Worm (Caenorhabditis elegans) whole organism, L3 larva: ENCODE results near the gene K02A2.5.
"Not testable (repeated sequence)": the region's sequence is repeated elsewhere in the genome, so short reads cannot be mapped to it uniquely, and the experiment has no call there.

Experiments
- aly-2 ChIP-seq: fragments of 150-350 bp; optimal IDR thresholded peaks from 2 replicates; lab custom pipeline; 2014; ENCODE audit warnings: missing biosample characterization, missing genetic modification characterization
- ceh-16 ChIP-seq: sonication (generic microtip); optimal IDR thresholded peaks from 2 replicates; lab custom pipeline; 2017; ENCODE audit warnings: missing biosample characterization, missing genetic modification characterization
- ceh-28 ChIP-seq: fragments of 150-350 bp; optimal IDR thresholded peaks from 2 replicates; lab custom pipeline; 2014; ENCODE audit warnings: missing biosample characterization, missing genetic modification reagents, missing genetic modification characterization
- ceh-82 ChIP-seq: fragments of 150-350 bp; optimal IDR thresholded peaks from 2 replicates; lab custom pipeline; 2014; ENCODE audit warnings: missing biosample characterization, missing genetic modification characterization
- ceh-9 ChIP-seq: sonication (generic microtip); optimal IDR thresholded peaks from 2 replicates; lab custom pipeline; 2018; ENCODE audit warnings: missing biosample characterization, missing genetic modification characterization
- daf-12 ChIP-seq: fragments of 150-350 bp; optimal IDR thresholded peaks from 2 replicates; lab custom pipeline; 2014; ENCODE audit warnings: missing biosample characterization, missing genetic modification reagents, missing genetic modification characterization
- egl-27 ChIP-seq: sonication (generic microtip); optimal IDR thresholded peaks from 4 replicates; lab custom pipeline; 2017; ENCODE audit warnings: missing biosample characterization, missing genetic modification reagents, missing genetic modification characterization
- egl-5 ChIP-seq: fragments of 150-350 bp; optimal IDR thresholded peaks from 2 replicates; lab custom pipeline; 2017; ENCODE audit warnings: missing biosample characterization, missing genetic modification reagents, missing genetic modification characterization, inconsistent platforms
- elt-1 ChIP-seq: fragments of 150-350 bp; optimal IDR thresholded peaks from 2 replicates; lab custom pipeline; 2014; ENCODE audit warnings: missing biosample characterization, missing genetic modification characterization
- elt-2 ChIP-seq: sonication (generic microtip); optimal IDR thresholded peaks from 2 replicates; lab custom pipeline; 2016; ENCODE audit warnings: missing genetic modification reagents, mild to moderate bottlenecking, missing genetic modification characterization, missing compliant biosample characterization
- elt-3 ChIP-seq, 3 experiments: fragments of 150-350 bp in 1 of 3; sonication (generic microtip) in 2 of 3; optimal IDR thresholded peaks; 2 replicates in 2 of 3; 4 replicates in 1 of 3; lab custom pipeline; 2014 to 2017; ENCODE audit warnings: missing biosample characterization in 3 of 3, missing genetic modification characterization in 3 of 3
- fkh-10 ChIP-seq: sonication (generic microtip); optimal IDR thresholded peaks from 2 replicates; lab custom pipeline; 2017; ENCODE audit warnings: missing biosample characterization, missing genetic modification reagents, missing genetic modification characterization
- fos-1 ChIP-seq: fragments of 150-350 bp; optimal IDR thresholded peaks from 2 replicates; lab custom pipeline; 2014; ENCODE audit warnings: missing biosample characterization, missing genetic modification characterization
- jun-1 ChIP-seq: fragments of 150-350 bp; optimal IDR thresholded peaks from 2 replicates; lab custom pipeline; 2014; ENCODE audit warnings: missing biosample characterization, missing genetic modification reagents, missing genetic modification characterization
- lin-15B ChIP-seq: fragments of 150-350 bp; optimal IDR thresholded peaks from 2 replicates; lab custom pipeline; 2014; ENCODE audit warnings: missing biosample characterization, missing genetic modification characterization
- lsy-12 ChIP-seq: sonication (generic microtip); optimal IDR thresholded peaks from 2 replicates; lab custom pipeline; 2016; ENCODE audit warnings: mild to moderate bottlenecking, missing genetic modification characterization, missing compliant biosample characterization
- mml-1 ChIP-seq: fragments of 150-350 bp; sonication (generic microtip); optimal IDR thresholded peaks from 3 replicates; lab custom pipeline; 2014; ENCODE audit warnings: missing biosample characterization, missing genetic modification characterization
- nhr-11 ChIP-seq: fragments of 150-350 bp; optimal IDR thresholded peaks from 2 replicates; lab custom pipeline; 2014; ENCODE audit warnings: missing biosample characterization, missing genetic modification characterization
- nhr-23 ChIP-seq: fragments of 150-350 bp; optimal IDR thresholded peaks from 2 replicates; lab custom pipeline; 2014; ENCODE audit warnings: missing biosample characterization, missing genetic modification reagents, missing genetic modification characterization
- nhr-237 ChIP-seq: fragments of 150-350 bp; optimal IDR thresholded peaks from 2 replicates; lab custom pipeline; 2014; ENCODE audit warnings: missing biosample characterization, missing genetic modification characterization
- nhr-25 ChIP-seq: sonication (generic microtip); optimal IDR thresholded peaks from 2 replicates; lab custom pipeline; 2017; ENCODE audit warnings: missing biosample characterization, missing genetic modification characterization
- nhr-67 ChIP-seq: fragments of 150-350 bp; optimal IDR thresholded peaks from 2 replicates; lab custom pipeline; 2014; ENCODE audit warnings: missing biosample characterization, missing genetic modification characterization
- nhr-76 ChIP-seq: fragments of 150-350 bp; sonication (generic microtip); optimal IDR thresholded peaks from 5 replicates; lab custom pipeline; 2014; ENCODE audit warnings: missing biosample characterization, missing genetic modification characterization
- nhr-77 ChIP-seq: fragments of 150-350 bp; optimal IDR thresholded peaks from 2 replicates; lab custom pipeline; 2014; ENCODE audit warnings: missing biosample characterization, missing genetic modification characterization
- pha-4 ChIP-seq: fragments of 150-350 bp; optimal IDR thresholded peaks from 2 replicates; lab custom pipeline; 2014; ENCODE audit warnings: missing biosample characterization, missing genetic modification reagents, missing genetic modification characterization
- pqm-1 ChIP-seq: fragments of 150-350 bp; optimal IDR thresholded peaks from 2 replicates; lab custom pipeline; 2017; ENCODE audit warnings: missing biosample characterization, missing genetic modification characterization, inconsistent platforms
- sea-2 ChIP-seq: fragments of 150-350 bp; sonication (generic microtip); optimal IDR thresholded peaks from 4 replicates; lab custom pipeline; 2014; ENCODE audit warnings: missing biosample characterization, missing genetic modification reagents, missing genetic modification characterization
- snpc-4 ChIP-seq: fragments of 150-350 bp; optimal IDR thresholded peaks from 2 replicates; lab custom pipeline; 2014; ENCODE audit warnings: missing biosample characterization, missing genetic modification characterization
- tbx-2 ChIP-seq: sonication (generic microtip); optimal IDR thresholded peaks from 2 replicates; lab custom pipeline; 2016; ENCODE audit warnings: mild to moderate bottlenecking, missing genetic modification characterization, missing compliant biosample characterization
- unc-39 ChIP-seq: sonication (generic microtip); optimal IDR thresholded peaks from 4 replicates; lab custom pipeline; 2017; ENCODE audit warnings: missing biosample characterization, missing genetic modification characterization
- zag-1 ChIP-seq: fragments of 150-350 bp; optimal IDR thresholded peaks from 2 replicates; lab custom pipeline; 2014; ENCODE audit warnings: missing biosample characterization, missing genetic modification characterization
- ztf-11 ChIP-seq: fragments of 150-350 bp; optimal IDR thresholded peaks from 2 replicates; lab custom pipeline; 2014; ENCODE audit warnings: missing biosample characterization, missing genetic modification characterization
- ztf-4 ChIP-seq: fragments of 150-350 bp; optimal IDR thresholded peaks from 2 replicates; lab custom pipeline; 2014; ENCODE audit warnings: missing biosample characterization, missing genetic modification characterization

The K02A2.5 gene

DNA sequence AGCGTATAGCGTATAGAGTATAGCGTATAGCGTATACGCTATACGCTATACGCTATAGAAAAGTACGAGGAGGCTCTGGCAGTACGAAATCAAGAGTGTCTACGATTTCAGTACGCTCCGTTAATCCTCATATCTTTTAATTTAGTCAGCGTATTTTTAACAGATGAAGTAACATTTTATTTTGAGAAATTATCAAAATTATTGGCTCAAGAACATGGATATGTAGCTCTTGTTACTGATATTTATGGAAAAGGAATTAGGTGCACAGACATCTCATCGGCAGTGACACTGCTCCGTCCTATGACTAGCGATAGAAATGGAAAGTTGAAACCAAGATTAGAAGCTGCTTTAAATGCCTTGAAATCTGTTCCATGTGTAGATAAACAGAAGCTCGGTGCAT, 23.1 kb upstream of the K02A2.5 start, which contains the start of gene K02A2.1:
K02A2.1 (plus strand) TSS at position 301 of the 400 bp plus-strand sequence.
- TF ChIP-seq ztf-4; elt-1 (tag; lab: Kevin White, UChicago); pha-4 (tag; lab: Kevin White, UChicago): not testable (repeated sequence)
- TF ChIP-seq, all 47 proteins: peak for 0; not testable (repeated sequence) for 47

DNA sequence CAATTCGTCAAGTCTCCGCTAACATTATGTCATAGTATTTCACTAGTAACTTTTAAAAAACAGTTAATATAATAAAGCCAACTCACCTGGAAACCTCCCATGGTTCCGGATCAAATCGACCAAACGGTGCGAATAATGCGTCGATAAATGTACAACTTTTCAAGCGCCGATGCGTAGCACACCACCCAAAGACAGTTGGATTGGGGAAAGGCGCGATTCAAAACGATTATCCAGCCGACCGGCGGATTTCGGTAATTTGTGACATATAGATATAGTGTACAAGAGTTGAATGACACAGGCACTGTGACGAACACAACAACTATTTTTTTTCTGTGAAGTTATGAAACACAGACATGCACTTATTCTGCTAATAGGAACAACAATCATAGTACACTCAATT, 22.4 kb upstream of the K02A2.5 start, which contains the start of gene kcc-3:
kcc-3 (minus strand) TSS at position 101 of the 400 bp plus-strand sequence.
- no peak for TF ChIP-seq fos-1 (tag; lab: Kevin White, UChicago)
- no peak for TF ChIP-seq tbx-2 (tag; lab: Kevin White, UChicago)
- no peak for TF ChIP-seq lsy-12 (tag; lab: Kevin White, UChicago)
- TF ChIP-seq nhr-25 (tag; lab: Kevin White, UChicago): no peak
- no peak for TF ChIP-seq ztf-11 (tag; lab: Kevin White, UChicago)
- no peak for TF ChIP-seq ceh-16
- TF ChIP-seq nhr-67: no peak
- TF ChIP-seq nhr-237 (tag; lab: Kevin White, UChicago): no peak
- no peak for TF ChIP-seq ceh-9 (tag; lab: Kevin White, UChicago)
- TF ChIP-seq ceh-82 (tag; lab: Kevin White, UChicago): no peak
- TF ChIP-seq unc-39 (tag; lab: Kevin White, UChicago): no peak
- TF ChIP-seq snpc-4 (tag; lab: Kevin White, UChicago): no peak
- TF ChIP-seq pha-4 (tag; lab: Kevin White, UChicago): no peak
- no peak for TF ChIP-seq elt-3 (tag; optimal IDR thresholded peaks at IDR 0.05; lab: Kevin White, UChicago)
- no peak for TF ChIP-seq sea-2
- TF ChIP-seq ceh-28 (tag; lab: Kevin White, UChicago): no peak
- TF ChIP-seq daf-12 (tag; lab: Kevin White, UChicago): no peak
- no peak for TF ChIP-seq pqm-1 (tag; lab: Kevin White, UChicago)

- TF ChIP-seq ztf-11 (tag; lab: Kevin White, UChicago) (no peak), unc-39 (tag; lab: Kevin White, UChicago) (no peak), egl-5 (tag; lab: Kevin White, UChicago) (no peak), pha-4 (tag; lab: Kevin White, UChicago) (no peak), ztf-4 (no peak), nhr-23 (no peak), nhr-77 (tag; lab: Kevin White, UChicago) (no peak), daf-12 (tag; lab: Kevin White, UChicago) (no peak), nhr-25 (tag; lab: Kevin White, UChicago) (no peak), lin-15B (tag; lab: Kevin White, UChicago) (no peak), egl-27 (tag; lab: Kevin White, UChicago) (no peak), aly-2 (tag; lab: Kevin White, UChicago) (no peak), elt-1 (tag; lab: Kevin White, UChicago) (no peak), ceh-16 (no peak), snpc-4 (tag; lab: Kevin White, UChicago) (no peak), fkh-10 (GFP tag; lab: Kevin White, UChicago) (no peak), nhr-11 (tag; lab: Kevin White, UChicago) (no peak), mml-1 (no peak), zag-1 (tag; lab: Kevin White, UChicago) (no peak), nhr-237 (tag; lab: Kevin White, UChicago) (no peak)
Measured at ce11 chrII:7432327-7432726, 20.5 kb upstream of the K02A2.5 start, which contains the start of gene srd-54. Gene srd-54, plus strand, starts transcription at chrII:7432627.

- peak; percentile 16 for TF ChIP-seq pqm-1 (tag; lab: Kevin White, UChicago)
- TF ChIP-seq nhr-11 (tag; lab: Kevin White, UChicago): peak; percentile 18
- TF ChIP-seq elt-1 (tag; lab: Kevin White, UChicago): no peak
- TF ChIP-seq elt-2 (tag; lab: Kevin White, UChicago): peak; percentile 81
- no peak for TF ChIP-seq sea-2
- peak; percentile 31 for TF ChIP-seq jun-1 (tag; lab: Kevin White, UChicago)
- TF ChIP-seq nhr-76 (tag; lab: Kevin White, UChicago): no peak
Measured at ce11 chrII:7420796-7421386, 9.1 kb upstream of the K02A2.5 start.

DNA sequence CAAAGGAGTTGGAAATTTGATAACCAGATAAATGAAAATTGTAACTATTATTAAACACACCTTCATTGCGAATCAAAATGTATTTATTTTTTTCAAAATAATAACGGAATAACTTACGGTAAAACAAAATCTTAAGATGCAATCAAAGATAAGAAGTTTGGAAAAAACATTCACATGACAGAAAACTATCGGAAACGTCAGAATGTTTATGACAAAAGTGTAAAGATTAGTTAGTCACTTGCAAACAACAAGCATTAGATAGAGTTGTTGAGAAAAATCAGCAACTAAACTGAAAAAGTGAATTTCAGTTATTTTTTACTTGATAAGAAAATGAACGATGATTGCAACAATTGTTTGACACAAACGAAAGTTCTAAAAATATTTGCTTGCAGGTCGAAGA, 8.3 kb upstream of the K02A2.5 start:
- TF ChIP-seq tbx-2 (tag; lab: Kevin White, UChicago): no peak
- peak; percentile 73 for TF ChIP-seq elt-2 (tag; lab: Kevin White, UChicago)
